Worm (Caenorhabditis elegans): ENCODE results near the gene ncx-1.
A peak's percentile ranks its signal among the peaks of the same experiment; 100 is the strongest.

ncx-1 gene

DNA sequence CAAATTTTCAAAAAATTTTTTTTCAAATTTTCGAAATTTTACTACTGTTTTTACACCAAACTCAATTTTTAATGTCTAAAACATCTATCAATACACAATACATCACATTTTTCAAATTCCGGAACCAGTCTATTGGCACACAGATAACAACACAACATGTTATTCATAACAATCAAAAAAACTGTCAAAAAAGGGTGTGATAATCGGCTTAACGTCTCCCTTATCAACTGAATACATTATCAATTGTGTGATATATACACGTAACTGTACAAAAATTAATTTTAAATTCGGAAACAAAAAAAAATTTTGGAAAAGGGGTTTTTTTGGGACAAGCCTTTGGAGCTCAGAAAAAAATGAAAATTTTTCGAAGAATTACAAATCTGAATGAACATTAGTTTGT lies 46.1 kb downstream of the ncx-1 start:
- no peak for TF ChIP-seq daf-12 (tag; optimal IDR thresholded peaks at IDR 0.05)
- peak; percentile 8 for TF ChIP-seq pha-4 (tag; optimal IDR thresholded peaks at IDR 0.05)
- TF ChIP-seq elt-2 (tag; optimal IDR thresholded peaks at IDR 0.05), result peak; percentile 82
- no peak for TF ChIP-seq nhr-43 (tag; optimal IDR thresholded peaks at IDR 0.05; ENCODE audit: poor library complexity, severe bottlenecking)
- peak; percentile 60 for TF ChIP-seq pqm-1 (tag; optimal IDR thresholded peaks at IDR 0.05)

- TF ChIP-seq egl-5 (tag; optimal IDR thresholded peaks at IDR 0.05) (no peak), pha-4 (tag; optimal IDR thresholded peaks at IDR 0.05) (peak; percentile 70), nfya-1 (tag; optimal IDR thresholded peaks at IDR 0.05; ENCODE audit: insufficient read depth) (peak; percentile 28)
Measured at ce11 chrV:20068389-20068788, 52.1 kb downstream of the ncx-1 start.

DNA sequence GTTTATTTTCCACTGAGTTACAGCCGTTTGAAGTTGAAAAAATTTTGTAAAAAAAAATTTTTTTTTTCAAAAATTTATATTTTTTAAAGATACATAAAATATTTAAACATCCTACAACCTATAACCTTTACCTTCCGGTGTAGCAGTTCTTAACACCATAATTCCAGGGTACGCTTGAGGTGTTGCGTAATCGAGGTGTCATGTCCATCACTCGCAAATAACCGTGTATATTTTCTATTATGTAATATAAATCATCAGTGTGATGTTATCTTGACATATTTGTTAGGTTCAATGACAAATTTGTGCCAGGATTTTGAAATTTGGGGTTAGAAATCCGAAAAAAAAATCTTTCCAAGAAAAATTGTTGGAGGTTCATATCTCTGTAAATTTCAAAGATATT lies 53.4 kb downstream of the ncx-1 start:
- TF ChIP-seq fos-1 (tag; optimal IDR thresholded peaks at IDR 0.05) (no peak), aly-2 (tag; optimal IDR thresholded peaks at IDR 0.05) (no peak), skn-1 (tag; optimal IDR thresholded peaks at IDR 0.05) (no peak), nhr-23 (tag; optimal IDR thresholded peaks at IDR 0.05) (no peak)

ce11 chrV:20065096-20065495 lies 55.4 kb downstream of the ncx-1 start:
- TF ChIP-seq ztf-11 (tag; optimal IDR thresholded peaks at IDR 0.05), result no peak

DNA sequence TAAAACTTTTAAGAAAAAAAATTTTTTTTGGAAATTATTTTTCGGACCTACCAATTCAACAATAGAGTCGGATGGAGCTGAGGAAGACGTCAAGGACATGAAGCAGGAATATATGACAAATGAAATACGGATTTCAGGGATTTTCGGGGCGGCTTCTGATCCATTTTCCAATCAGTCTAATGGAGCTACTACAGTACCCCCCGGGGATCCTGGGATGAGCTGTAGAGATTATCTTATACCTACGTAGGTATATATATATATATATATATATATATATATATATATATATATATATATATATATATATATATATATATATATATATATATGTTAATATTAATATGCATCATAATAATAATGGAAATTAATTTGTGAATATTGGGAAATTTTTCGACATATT lies 56.4 kb downstream of the ncx-1 start, which contains the start of gene ttx-1:
TSS of gene ttx-1 (minus strand) at position 101 of the 400 bp plus-strand sequence.
- TF ChIP-seq fkh-2 (tag; optimal IDR thresholded peaks at IDR 0.05), result no peak
- no peak for TF ChIP-seq nhr-25 (tag; optimal IDR thresholded peaks at IDR 0.05)
- TF ChIP-seq mdl-1 (tag; optimal IDR thresholded peaks at IDR 0.05), result no peak
- TF ChIP-seq lin-39 (tag; optimal IDR thresholded peaks at IDR 0.05), result no peak
- TF ChIP-seq sea-2 (GFP tag; optimal IDR thresholded peaks at IDR 0.05), result no peak
- TF ChIP-seq ceh-28 (tag; optimal IDR thresholded peaks at IDR 0.05), result no peak
- no peak for TF ChIP-seq unc-62 (GFP tag; optimal IDR thresholded peaks at IDR 0.05)
- no peak for TF ChIP-seq aly-2 (tag; optimal IDR thresholded peaks at IDR 0.05)
- no peak for TF ChIP-seq unc-39 (tag; optimal IDR thresholded peaks at IDR 0.05)
- no peak for TF ChIP-seq zag-1 (tag; optimal IDR thresholded peaks at IDR 0.05)
- no peak for TF ChIP-seq nhr-12 (tag; optimal IDR thresholded peaks at IDR 0.05)
- TF ChIP-seq skn-1 (tag; optimal IDR thresholded peaks at IDR 0.05), result no peak

ce11 chrV:20061498-20061897 lies 59.0 kb downstream of the ncx-1 start:
- peak; percentile 84 for TF ChIP-seq nfya-1 (tag; optimal IDR thresholded peaks at IDR 0.05; ENCODE audit: insufficient read depth)
- TF ChIP-seq nhr-25 (tag; optimal IDR thresholded peaks at IDR 0.05), result no peak
- no peak for TF ChIP-seq ceh-16 (tag; optimal IDR thresholded peaks at IDR 0.05)
- TF ChIP-seq eor-1 (tag; optimal IDR thresholded peaks at IDR 0.05), result no peak
- no peak for TF ChIP-seq unc-62 (GFP tag; optimal IDR thresholded peaks at IDR 0.05)
- TF ChIP-seq elt-1 (tag; optimal IDR thresholded peaks at IDR 0.05), result no peak

ce11 chrV:20059370-20059769 lies 61.1 kb downstream of the ncx-1 start:
- peak; percentile 54 for TF ChIP-seq ceh-28 (tag; optimal IDR thresholded peaks at IDR 0.05)
- no peak for TF ChIP-seq ztf-4 (tag; optimal IDR thresholded peaks at IDR 0.05)
